Fruit fly (Drosophila melanogaster) whole organism, embryonic: ENCODE data around the gene CG32944.
A peak's percentile ranks its signal among the peaks of the same experiment; 100 is the strongest.

Experiments
- Awh ChIP-seq: fragments of 200-800 bp; sonication (Bioruptor generic); IDR thresholded peaks from 2 replicates; pipeline ENCODE4, ENCODE4 v1.3.6; 2022; ENCODE audit warnings: missing biosample characterization, missing genetic modification characterization
- Bgb ChIP-seq: fragments of 200-800 bp; sonication (Bioruptor generic); IDR thresholded peaks from 2 replicates; pipeline ENCODE4 v1.3.6; 2022; ENCODE audit warnings: missing biosample characterization, missing genetic modification characterization; ENCODE audit not compliant: partially characterized antibody
- BtbVII ChIP-seq: fragments of 200-800 bp; sonication (Bioruptor generic); optimal IDR thresholded peaks from 3 replicates; lab custom pipeline; 2017; ENCODE audit warnings: missing biosample characterization, mild to moderate bottlenecking, missing genetic modification characterization
- CG10543 ChIP-seq: fragments of 200-800 bp; sonication (Bioruptor generic); optimal IDR thresholded peaks from 3 replicates; lab custom pipeline; 2017; ENCODE audit warnings: missing biosample characterization, mild to moderate bottlenecking, missing genetic modification characterization, moderate library complexity
- CG11560 ChIP-seq: fragments of 200-800 bp; sonication (Bioruptor generic); IDR thresholded peaks from 3 replicates; pipeline ENCODE4 v1.3.6; 2022; ENCODE audit warnings: missing biosample characterization, missing genetic modification characterization
- CG11696 ChIP-seq: fragments of 200-800 bp; sonication (Bioruptor generic); IDR thresholded peaks from 2 replicates; pipeline ENCODE4 v1.3.6; 2022; ENCODE audit warnings: missing biosample characterization, missing genetic modification characterization
- CG12391 ChIP-seq: fragments of 200-800 bp; sonication (Bioruptor generic); optimal IDR thresholded peaks from 3 replicates; lab custom pipeline; 2018; ENCODE audit warnings: missing biosample characterization, mild to moderate bottlenecking, missing genetic modification characterization, moderate library complexity
- CG12659 ChIP-seq: fragments of 200-800 bp; sonication (Bioruptor generic); optimal IDR thresholded peaks from 3 replicates; lab custom pipeline; 2017; ENCODE audit warnings: mild to moderate bottlenecking, missing biosample characterization, missing genetic modification reagents, missing genetic modification characterization
- CG13296 ChIP-seq: fragments of 200-800 bp; sonication (Bioruptor generic); optimal IDR thresholded peaks from 3 replicates; lab custom pipeline; 2018; ENCODE audit warnings: missing biosample characterization, mild to moderate bottlenecking, missing genetic modification characterization
- CG15073 ChIP-seq: fragments of 200-800 bp; sonication (Bioruptor generic); optimal IDR thresholded peaks from 2 replicates; lab custom pipeline; 2016; ENCODE audit warnings: missing biosample characterization, missing genetic modification characterization
- CG2116 ChIP-seq: fragments of 200-800 bp; sonication (Bioruptor generic); optimal IDR thresholded peaks from 3 replicates; lab custom pipeline; 2018; ENCODE audit warnings: missing biosample characterization, mild to moderate bottlenecking, missing genetic modification characterization
- CG2199 ChIP-seq: fragments of 200-800 bp; sonication (Bioruptor generic); IDR thresholded peaks from 3 replicates; pipeline ENCODE4 v1.3.6; 2022; ENCODE audit warnings: missing biosample characterization, missing genetic modification characterization
- CG31224 ChIP-seq: fragments of 200-800 bp; sonication (Bioruptor generic); IDR thresholded peaks from 2 replicates; pipeline ENCODE4 v1.3.6; 2022; ENCODE audit warnings: missing biosample characterization, missing genetic modification characterization
- CG32532 ChIP-seq: fragments of 200-800 bp; sonication (Bioruptor generic); IDR thresholded peaks from 2 replicates; pipeline ENCODE4 v1.3.6; 2022; ENCODE audit warnings: missing biosample characterization, missing genetic modification characterization
- CG42726 ChIP-seq: fragments of 200-800 bp; sonication (Bioruptor generic); IDR thresholded peaks from 2 replicates; pipeline ENCODE4 v1.3.6; 2022; ENCODE audit warnings: missing biosample characterization, missing genetic modification characterization; ENCODE audit not compliant: partially characterized antibody
- CG4424 ChIP-seq: fragments of 200-800 bp; sonication (Bioruptor generic); optimal IDR thresholded peaks from 3 replicates; lab custom pipeline; 2016; ENCODE audit warnings: missing biosample characterization, missing genetic modification characterization
- CG6175 ChIP-seq: fragments of 200-800 bp; sonication (Bioruptor generic); IDR thresholded peaks from 3 replicates; pipeline ENCODE4 v1.3.6; 2022; ENCODE audit warnings: missing biosample characterization, missing genetic modification characterization
- CG6765 ChIP-seq: fragments of 200-800 bp; sonication (Bioruptor generic); optimal IDR thresholded peaks from 3 replicates; lab custom pipeline; 2017; ENCODE audit warnings: missing biosample characterization, mild to moderate bottlenecking, missing genetic modification characterization
- CG7372 ChIP-seq: fragments of 200-800 bp; sonication (Bioruptor generic); IDR thresholded peaks from 2 replicates; pipeline ENCODE4 v1.3.6; 2022; ENCODE audit warnings: missing biosample characterization, missing genetic modification characterization
- CG8290 ChIP-seq, 3 experiments: fragments of 200-800 bp; sonication (Bioruptor generic); optimal IDR thresholded peaks; 2 replicates each; lab custom pipeline; 2016 to 2019; ENCODE audit warnings: missing biosample characterization in 3 of 3, missing genetic modification characterization in 3 of 3, mild to moderate bottlenecking in 2 of 3, moderate library complexity in 1 of 3
- Dip2 ChIP-seq: fragments of 200-800 bp; sonication (Bioruptor generic); IDR thresholded peaks from 2 replicates; pipeline ENCODE4 v1.3.6; 2022; ENCODE audit warnings: missing biosample characterization, missing genetic modification characterization
- Doc2 ChIP-seq: fragments of 200-800 bp; sonication (Bioruptor generic); IDR thresholded peaks from 2 replicates; pipeline ENCODE4 v1.3.6; 2022; ENCODE audit warnings: missing biosample characterization, missing genetic modification characterization
- E2f1 ChIP-seq: fragments of 200-800 bp; sonication (Bioruptor generic); IDR thresholded peaks from 2 replicates; pipeline ENCODE4 v1.3.6; 2022; ENCODE audit warnings: missing biosample characterization, missing genetic modification characterization
- Elba2 ChIP-seq: fragments of 200-800 bp; sonication (Bioruptor generic); optimal IDR thresholded peaks from 3 replicates; lab custom pipeline; 2016; ENCODE audit warnings: missing biosample characterization, missing genetic modification characterization
- HLH3B ChIP-seq: fragments of 200-800 bp; sonication (Bioruptor generic); IDR thresholded peaks from 2 replicates; pipeline ENCODE4 v1.3.6; 2022; ENCODE audit warnings: missing biosample characterization, missing genetic modification characterization
- HLHmδ ChIP-seq: fragments of 200-800 bp; sonication (Bioruptor generic); optimal IDR thresholded peaks from 2 replicates; lab custom pipeline; 2018; ENCODE audit warnings: missing biosample characterization, mild to moderate bottlenecking, missing genetic modification characterization, moderate library complexity
- Hr39 ChIP-seq: fragments of >200 bp; optimal IDR thresholded peaks from 2 replicates; lab custom pipeline; 2017
- Hr51 ChIP-seq, 2 experiments: fragments of 200-800 bp; sonication (Bioruptor generic); optimal IDR thresholded peaks; 2 replicates in 1 of 2; 3 replicates in 1 of 2; lab custom pipeline; 2016 to 2018; ENCODE audit warnings: missing biosample characterization in 2 of 2, missing genetic modification characterization in 2 of 2, mild to moderate bottlenecking in 1 of 2, moderate library complexity in 1 of 2
- Nf-YB ChIP-seq: fragments of 200-800 bp; sonication (Bioruptor generic); optimal IDR thresholded peaks from 3 replicates; lab custom pipeline; 2019; ENCODE audit warnings: missing biosample characterization, mild to moderate bottlenecking, missing genetic modification characterization, moderate library complexity
- PHDP ChIP-seq: fragments of 200-800 bp; sonication (Bioruptor generic); optimal IDR thresholded peaks from 3 replicates; lab custom pipeline; 2018; ENCODE audit warnings: missing biosample characterization, mild to moderate bottlenecking, missing genetic modification characterization, moderate library complexity
- Pdp1 ChIP-seq, 2 experiments: fragments of 200-800 bp; sonication (Bioruptor generic); optimal IDR thresholded peaks; 3 replicates each; lab custom pipeline; 2016; ENCODE audit warnings: missing biosample characterization in 2 of 2, missing genetic modification characterization in 2 of 2, mild to moderate bottlenecking in 1 of 2, moderate library complexity in 1 of 2
- ara ChIP-seq: fragments of 200-800 bp; sonication (Bioruptor generic); IDR thresholded peaks from 2 replicates; pipeline ENCODE4 v1.3.6; 2022; ENCODE audit warnings: missing biosample characterization, missing genetic modification characterization
- bbx ChIP-seq: fragments of 200-800 bp; sonication (Bioruptor generic); IDR thresholded peaks from 2 replicates; pipeline ENCODE4 v1.3.6; 2022; ENCODE audit warnings: missing biosample characterization, missing genetic modification characterization; ENCODE audit not compliant: partially characterized antibody
- cato ChIP-seq: fragments of 200-800 bp; sonication (Bioruptor generic); optimal IDR thresholded peaks from 2 replicates; lab custom pipeline; 2016; ENCODE audit warnings: missing biosample characterization, missing genetic modification characterization, borderline replicate concordance
- chinmo ChIP-seq: fragments of 200-800 bp; sonication (Bioruptor generic); IDR thresholded peaks from 4 replicates; pipeline ENCODE4 v1.3.6; 2022; ENCODE audit warnings: missing biosample characterization, missing genetic modification characterization; ENCODE audit not compliant: partially characterized antibody
- crol ChIP-seq: fragments of 200-800 bp; sonication (Bioruptor generic); IDR thresholded peaks from 2 replicates; pipeline ENCODE4 v1.3.6; 2022; ENCODE audit warnings: missing biosample characterization, missing genetic modification characterization
- dmrt99B ChIP-seq: fragments of 200-800 bp; sonication (Bioruptor generic); optimal IDR thresholded peaks from 2 replicates; lab custom pipeline; 2018; ENCODE audit warnings: missing biosample characterization, mild to moderate bottlenecking, missing genetic modification characterization, moderate library complexity
- dpn ChIP-seq, 2 experiments: fragments of 200-800 bp; sonication (Bioruptor generic); optimal IDR thresholded peaks; 3 replicates each; lab custom pipeline; 2016; ENCODE audit warnings: missing biosample characterization in 2 of 2, missing genetic modification characterization in 2 of 2
- ftz-f1 ChIP-seq: fragments of 200-800 bp; sonication (Bioruptor generic); optimal IDR thresholded peaks from 2 replicates; lab custom pipeline; 2016; ENCODE audit warnings: missing biosample characterization, missing genetic modification characterization
- gce ChIP-seq: fragments of 200-800 bp; sonication (Bioruptor generic); IDR thresholded peaks from 3 replicates; pipeline ENCODE4 v1.3.6; 2022; ENCODE audit warnings: missing biosample characterization, missing genetic modification characterization
- gt ChIP-seq: fragments of 200-800 bp; sonication (Bioruptor generic); IDR thresholded peaks from 2 replicates; pipeline ENCODE4 v1.3.6; 2022; ENCODE audit warnings: missing biosample characterization, missing genetic modification characterization
- nom ChIP-seq: fragments of 200-800 bp; sonication (Bioruptor generic); optimal IDR thresholded peaks from 2 replicates; lab custom pipeline; 2017; ENCODE audit warnings: missing biosample characterization, missing genetic modification characterization, mild to moderate bottlenecking, moderate library complexity, missing genetic modification reagents
- repo ChIP-seq: fragments of 200-800 bp; sonication (Bioruptor generic); optimal IDR thresholded peaks from 2 replicates; lab custom pipeline; 2016; ENCODE audit warnings: missing biosample characterization, missing genetic modification characterization
- schlank ChIP-seq: fragments of 200-800 bp; sonication (Bioruptor generic); optimal IDR thresholded peaks from 2 replicates; lab custom pipeline; 2018; ENCODE audit warnings: missing biosample characterization, mild to moderate bottlenecking, missing genetic modification characterization
- sima ChIP-seq: fragments of 200-800 bp; sonication (Bioruptor generic); optimal IDR thresholded peaks from 2 replicates; lab custom pipeline; 2016; ENCODE audit warnings: missing biosample characterization, missing genetic modification characterization
- sob ChIP-seq: fragments of 200-800 bp; sonication (Bioruptor generic); IDR thresholded peaks from 2 replicates; pipeline ENCODE4 v1.3.6; 2022; ENCODE audit warnings: missing biosample characterization, missing genetic modification characterization
- wek ChIP-seq: fragments of 200-800 bp; sonication (Bioruptor generic); optimal IDR thresholded peaks from 3 replicates; lab custom pipeline; 2018; ENCODE audit warnings: missing biosample characterization, mild to moderate bottlenecking, missing genetic modification characterization, moderate library complexity
- zen ChIP-seq: fragments of 200-800 bp; sonication (Bioruptor generic); optimal IDR thresholded peaks from 3 replicates; lab custom pipeline; 2018; ENCODE audit warnings: missing biosample characterization, mild to moderate bottlenecking, missing genetic modification characterization, moderate library complexity
- zfh1 ChIP-seq: fragments of 200-800 bp; sonication (Bioruptor generic); IDR thresholded peaks from 3 replicates; pipeline ENCODE4 v1.3.6; 2022; ENCODE audit warnings: missing biosample characterization, missing genetic modification characterization

Gene CG32944

dm6 chr3R:4360668-4361110 is 58.7 kb downstream of the CG32944 start (continued):
- peak; percentile 34; the same call in 1 of the 2 replicates for TF ChIP-seq CG32532
- TF ChIP-seq CG8290 (GFP tag; optimal IDR thresholded peaks at IDR 0.05; lab: Kevin White, UChicago), result no peak
- peak in 1 of 2 experiments; percentile 40 for TF ChIP-seq CG8290 (tag; optimal IDR thresholded peaks at IDR 0.05; lab: Kevin White, UChicago)
- TF ChIP-seq Dip2, result no peak
- peak; percentile 29; the same call in 1 of the 2 replicates for TF ChIP-seq Bgb (GFP tag; lab: Robert Waterston, UW)
- TF ChIP-seq PHDP (tag; lab: Kevin White, UChicago), result no peak
- peak; percentile 72 for TF ChIP-seq CG10543 (GFP tag; lab: Kevin White, UChicago)
- peak; percentile 53 for TF ChIP-seq ftz-f1 (GFP tag; lab: Kevin White, UChicago)
- peak; percentile 63 for TF ChIP-seq bbx (GFP tag; lab: Robert Waterston, UW)
- peak; percentile 75; the same call in 1 of the 4 replicates for TF ChIP-seq chinmo (GFP tag; lab: Robert Waterston, UW)
- TF ChIP-seq Hr51 (GFP tag; optimal IDR thresholded peaks at IDR 0.05; lab: Kevin White, UChicago), result peak in 1 of 2 experiments; percentile 54
- no peak for TF ChIP-seq cato (GFP tag; lab: Kevin White, UChicago)
- TF ChIP-seq Hr39, result no peak
- TF ChIP-seq zfh1 (GFP tag; lab: Robert Waterston, UW), result no peak
- TF ChIP-seq CG31224, result no peak
- peak; percentile 55 for TF ChIP-seq CG6765
- TF ChIP-seq Pdp1 (GFP tag; optimal IDR thresholded peaks at IDR 0.05; lab: Kevin White, UChicago), result peak in 1 of 2 experiments; percentile 0
- TF ChIP-seq CG7372, result no peak
- no peak for TF ChIP-seq Doc2
- no peak for TF ChIP-seq CG13296 (GFP tag; lab: Kevin White, UChicago)
- TF ChIP-seq E2f1 (GFP tag; lab: Robert Waterston, UW), result no peak

dm6 chr3R:4359625-4360024 is 59.8 kb downstream of the CG32944 start, which contains the start of gene CG1090:
Gene CG1090, plus strand, starts transcription at chr3R:4359883.
- TF ChIP-seq BtbVII (GFP tag; lab: Kevin White, UChicago) (peak; percentile 55), gt (GFP tag; lab: Robert Waterston, UW) (no peak), crol (GFP tag; lab: Robert Waterston, UW) (no peak), HLH3B (GFP tag; lab: Robert Waterston, UW) (no peak), CG2199 (GFP tag; lab: Robert Waterston, UW) (0 out of 3 replicates have a peak, but pooled peaks have one; percentile 36), zen (tag; lab: Kevin White, UChicago) (no peak), Nf-YB (GFP tag; lab: Kevin White, UChicago) (peak; percentile 6), CG2116 (GFP tag; lab: Kevin White, UChicago) (peak; percentile 46), CG15073 (GFP tag; lab: Kevin White, UChicago) (no peak), schlank (tag; lab: Kevin White, UChicago) (peak; percentile 38), CG42726 (GFP tag; lab: Robert Waterston, UW) (no peak), wek (GFP tag; lab: Kevin White, UChicago) (no peak), gce (0 out of 3 replicates have a peak, but pooled peaks have one; percentile 39), CG6175 (peak; percentile 39; the same call in 1 of the 3 replicates), sob (GFP tag; lab: Robert Waterston, UW) (no peak), HLHmδ (GFP tag; lab: Kevin White, UChicago) (peak; percentile 4), Awh (GFP tag; lab: Robert Waterston, UW) (no peak), CG11560 (tag; lab: Robert Waterston, UW) (no peak), repo (GFP tag; lab: Kevin White, UChicago) (no peak), sima (GFP tag; lab: Kevin White, UChicago) (no peak), Elba2 (GFP tag; lab: Kevin White, UChicago) (no peak), CG11696 (GFP tag; lab: Robert Waterston, UW) (0 out of 2 replicates have a peak, but pooled peaks have one; percentile 11), dmrt99B (tag; lab: Kevin White, UChicago) (no peak), nom (GFP tag; lab: Kevin White, UChicago) (no peak), dpn (GFP tag; optimal IDR thresholded peaks at IDR 0.05; lab: Kevin White, UChicago) (no peak), CG12659 (GFP tag; lab: Kevin White, UChicago) (peak; percentile 10), CG4424 (no peak), CG8290 (GFP tag; optimal IDR thresholded peaks at IDR 0.05; lab: Kevin White, UChicago) (no peak), CG8290 (tag; optimal IDR thresholded peaks at IDR 0.05; lab: Kevin White, UChicago) (peak in 1 of 2 experiments; percentile 56), ara (GFP tag; lab: Robert Waterston, UW) (0 out of 2 replicates have a peak, but pooled peaks have one; percentile 4), CG12391 (tag; lab: Kevin White, UChicago) (no peak)
